Fruit fly (Drosophila melanogaster): ENCODE measurements around the gene CG6683.

The CG6683 gene

dm6 chr3L:8524816-8525625 lies 10.3 kb upstream of the CG6683 start, which contains the start of the genes GstO1 and foi (continued):
- TF ChIP-seq YL-1 (GFP tag; optimal IDR thresholded peaks at IDR 0.05) (no peak), NK7.1 (GFP tag; optimal IDR thresholded peaks at IDR 0.05) (no peak), gfzf (GFP tag; optimal IDR thresholded peaks at IDR 0.05) (peak; percentile 15), gem (tag; optimal IDR thresholded peaks at IDR 0.05) (peak; percentile 24), CG13894 (tag; optimal IDR thresholded peaks at IDR 0.05) (peak; percentile 35), CG15601 (tag; optimal IDR thresholded peaks at IDR 0.05) (peak; percentile 14), bbx (GFP tag; IDR thresholded peaks at IDR 0.05; ENCODE audit: partially characterized antibody) (peak; percentile 99), CG10209 (GFP tag; optimal IDR thresholded peaks at IDR 0.05) (peak; percentile 16), Adf1 (GFP tag; IDR thresholded peaks at IDR 0.05) (peak; percentile 26; the same call in 1 of the 2 replicates), CG9817 (tag; optimal IDR thresholded peaks at IDR 0.05) (no peak), abd-A (tag; optimal IDR thresholded peaks at IDR 0.05) (no peak), gt (GFP tag; IDR thresholded peaks at IDR 0.05) (no peak), Pdp1 (GFP tag; optimal IDR thresholded peaks at IDR 0.05) (peak in 1 of 2 experiments; percentile 87), chm (GFP tag; IDR thresholded peaks at IDR 0.05) (0 out of 2 replicates have a peak, but pooled peaks have one; percentile 57), Deaf1 (tag; optimal IDR thresholded peaks at IDR 0.05) (peak; percentile 2), CG34224 (GFP tag; IDR thresholded peaks at IDR 0.05; ENCODE audit: partially characterized antibody) (peak; percentile 94), CG10267 (tag; optimal IDR thresholded peaks at IDR 0.05) (peak; percentile 58), gro (GFP tag; optimal IDR thresholded peaks at IDR 0.05) (peak; percentile 37), CG17359 (tag; optimal IDR thresholded peaks at IDR 0.05) (peak; percentile 3), toy (GFP tag; IDR thresholded peaks at IDR 0.05) (no peak), Usf (GFP tag; optimal IDR thresholded peaks at IDR 0.05) (no peak), fd3F (GFP tag; optimal IDR thresholded peaks at IDR 0.05) (no peak), unpg (GFP tag; optimal IDR thresholded peaks at IDR 0.05) (no peak), CG3838 (GFP tag; optimal IDR thresholded peaks at IDR 0.05) (peak; percentile 29), exex (tag; optimal IDR thresholded peaks at IDR 0.05) (no peak), chinmo (GFP tag; IDR thresholded peaks at IDR 0.05; ENCODE audit: partially characterized antibody) (peak; percentile 98), ab (GFP tag; optimal IDR thresholded peaks at IDR 0.05) (no peak), CG12104 (GFP tag; optimal IDR thresholded peaks at IDR 0.05) (no peak), CG9215 (GFP tag; IDR thresholded peaks at IDR 0.05) (no peak), BEAF-32 (GFP tag; optimal IDR thresholded peaks at IDR 0.05) (peak; percentile 96), dm (GFP tag; optimal IDR thresholded peaks at IDR 0.05) (peak; percentile 40), CG11247 (GFP tag; IDR thresholded peaks at IDR 0.05) (peak; percentile 54), zfh2 (GFP tag; optimal IDR thresholded peaks at IDR 0.05) (peak; percentile 39), CG10321 (GFP tag; IDR thresholded peaks at IDR 0.05) (0 out of 2 replicates have a peak, but pooled peaks have one; percentile 30), CoRest (tag; optimal IDR thresholded peaks at IDR 0.05) (peak; percentile 57), unc-4 (GFP tag; IDR thresholded peaks at IDR 0.05; ENCODE audit: partially characterized antibody) (peak; percentile 95), inv (GFP tag; IDR thresholded peaks at IDR 0.05; ENCODE audit: partially characterized antibody) (peak; percentile 97), Tbp (GFP tag; optimal IDR thresholded peaks at IDR 0.05) (no peak), CG3163 (GFP tag; optimal IDR thresholded peaks at IDR 0.05) (no peak), CG17361 (GFP tag; IDR thresholded peaks at IDR 0.05) (peak; percentile 55; the same call in 1 of the 3 replicates), CG8089 (GFP tag; optimal IDR thresholded peaks at IDR 0.05) (no peak), Dbx (GFP tag; IDR thresholded peaks at IDR 0.05) (peak; percentile 45; the same call in 1 of the 3 replicates), CTCF (GFP tag; optimal IDR thresholded peaks at IDR 0.05) (peak; percentile 6), Meics (GFP tag; optimal IDR thresholded peaks at IDR 0.05) (peak; percentile 31), CG31224 (GFP tag; IDR thresholded peaks at IDR 0.05) (0 out of 2 replicates have a peak, but pooled peaks have one; percentile 22), CG1647 (GFP tag; optimal IDR thresholded peaks at IDR 0.05) (no peak), MBD-R2 (GFP tag; IDR thresholded peaks at IDR 0.05) (peak; percentile 68), Fer1 (GFP tag; optimal IDR thresholded peaks at IDR 0.05) (peak; percentile 16), Sry-β (GFP tag; optimal IDR thresholded peaks at IDR 0.05) (no peak)
